Worm (Caenorhabditis elegans) whole organism, L3 larva: ENCODE data around the gene mesp-1.

ENCODE experiments used
- aly-2 ChIP-seq: fragments of 150-350 bp; optimal IDR thresholded peaks from 2 replicates; lab custom pipeline; 2014; ENCODE audit warnings: missing biosample characterization, missing genetic modification characterization
- elt-1 ChIP-seq: fragments of 150-350 bp; optimal IDR thresholded peaks from 2 replicates; lab custom pipeline; 2014; ENCODE audit warnings: missing biosample characterization, missing genetic modification characterization
- hmg-11 ChIP-seq: sonication (generic microtip); optimal IDR thresholded peaks from 2 replicates; lab custom pipeline; 2016; ENCODE audit warnings: missing genetic modification characterization, missing compliant biosample characterization
- nhr-28 ChIP-seq: fragments of 150-350 bp; optimal IDR thresholded peaks from 2 replicates; lab custom pipeline; 2014; ENCODE audit warnings: missing biosample characterization, missing genetic modification characterization
- unc-39 ChIP-seq: sonication (generic microtip); optimal IDR thresholded peaks from 4 replicates; lab custom pipeline; 2017; ENCODE audit warnings: missing biosample characterization, missing genetic modification characterization
- unc-62 ChIP-seq: fragments of 150-350 bp; sonication (generic microtip); optimal IDR thresholded peaks from 4 replicates; lab custom pipeline; 2014; ENCODE audit warnings: missing biosample characterization, missing genetic modification reagents, missing genetic modification characterization

- TF ChIP-seq aly-2 (tag; lab: Kevin White, UChicago) (no peak), nhr-28 (tag; lab: Kevin White, UChicago) (no peak), hmg-11 (tag; lab: Kevin White, UChicago) (no peak), unc-62 (GFP tag; lab: Kevin White, UChicago) (no peak), unc-39 (no peak), elt-1 (tag; lab: Kevin White, UChicago) (no peak)
Measured at ce11 chrIV:8513619-8514018, 14.5 kb downstream of the mesp-1 start, which contains the start of gene cks-1.
